Worm (Caenorhabditis elegans): ENCODE data around the gene str-94.

ce11 chrV:9222819-9223218, 26.3 kb downstream of the str-94 start:
- TF ChIP-seq W03F9.2 (tag; optimal IDR thresholded peaks at IDR 0.05) = no peak
- no peak for TF ChIP-seq him-1 (tag; optimal IDR thresholded peaks at IDR 0.05)
